Fruit fly (Drosophila melanogaster): ENCODE results near the gene CG42835.

Gene CG42835

dm6 chr3R:17403618-17404017 is 16.8 kb upstream of the CG42835 start, which contains the start of gene CG34280:
TSS of gene CG34280 (minus strand) at chr3R:17403718.
- no peak for TF ChIP-seq noc (tag; optimal IDR thresholded peaks at IDR 0.05)

dm6 chr3R:17404155-17404554 is 16.3 kb upstream of the CG42835 start:
- peak; percentile 48 for TF ChIP-seq noc (tag; optimal IDR thresholded peaks at IDR 0.05)

- no peak for TF ChIP-seq noc (tag; optimal IDR thresholded peaks at IDR 0.05)
Observed at dm6 chr3R:17405009-17405408, 15.4 kb upstream of the CG42835 start, which contains the start of gene CG42823. TSS of gene CG42823 (minus strand) at chr3R:17405109.

dm6 chr3R:17406411-17406810 is 14.0 kb upstream of the CG42835 start, which contains the start of the genes CG42824 and CG42798:
TSS of gene CG42824 (minus strand) at chr3R:17406511.
TSS of gene CG42798 (plus strand) at chr3R:17406678.
- TF ChIP-seq noc (tag; optimal IDR thresholded peaks at IDR 0.05) = no peak

dm6 chr3R:17407576-17407975 is 12.9 kb upstream of the CG42835 start, which contains the start of gene CG17283:
TSS of gene CG17283 (plus strand) at chr3R:17407876.
- no peak for TF ChIP-seq noc (tag; optimal IDR thresholded peaks at IDR 0.05)

dm6 chr3R:17409319-17409718 is 11.1 kb upstream of the CG42835 start, which contains the start of gene CG5860:
TSS of gene CG5860 (plus strand) at chr3R:17409619.
- TF ChIP-seq noc (tag; optimal IDR thresholded peaks at IDR 0.05) = no peak

- no peak for TF ChIP-seq noc (tag; optimal IDR thresholded peaks at IDR 0.05)
Observed at dm6 chr3R:17410808-17411207, 9.6 kb upstream of the CG42835 start, which contains the start of gene CG5863. TSS of gene CG5863 (plus strand) at chr3R:17411108.

dm6 chr3R:17412458-17413127 is 7.8 kb upstream of the CG42835 start, which contains the start of gene CG42821:
TSS of gene CG42821 (plus strand) at chr3R:17413077.
- no peak for TF ChIP-seq noc (tag; optimal IDR thresholded peaks at IDR 0.05)

- no peak for TF ChIP-seq noc (tag; optimal IDR thresholded peaks at IDR 0.05)
Observed at dm6 chr3R:17413601-17414000, 6.8 kb upstream of the CG42835 start, which contains the start of gene CG42822. TSS of gene CG42822 (plus strand) at chr3R:17413901.

dm6 chr3R:17415439-17415838 is 5.0 kb upstream of the CG42835 start, which contains the start of gene CG5866:
TSS of gene CG5866 (plus strand) at chr3R:17415739.
- no peak for TF ChIP-seq noc (tag; optimal IDR thresholded peaks at IDR 0.05)

dm6 chr3R:17417167-17417566 is 3.3 kb upstream of the CG42835 start, which contains the start of gene CG33333:
TSS of gene CG33333 (plus strand) at chr3R:17417467.
- TF ChIP-seq noc (tag; optimal IDR thresholded peaks at IDR 0.05) = no peak

- TF ChIP-seq noc (tag; optimal IDR thresholded peaks at IDR 0.05) = no peak
Observed at dm6 chr3R:17418459-17418858, 2.0 kb upstream of the CG42835 start, which contains the start of gene CG42834. TSS of gene CG42834 (plus strand) at chr3R:17418759.

dm6 chr3R:17422102-17422501 is 1.7 kb downstream of the CG42835 start, which contains the start of gene CG14332:
TSS of gene CG14332 (minus strand) at chr3R:17422202.
- no peak for TF ChIP-seq noc (tag; optimal IDR thresholded peaks at IDR 0.05)

dm6 chr3R:17425417-17425915 is 5.0 kb downstream of the CG42835 start, which contains the start of gene cysu:
TSS of gene cysu (plus strand) at chr3R:17425768.
- no peak for TF ChIP-seq noc (tag; optimal IDR thresholded peaks at IDR 0.05)

- TF ChIP-seq noc (tag; optimal IDR thresholded peaks at IDR 0.05) = no peak
Observed at dm6 chr3R:17426265-17426664, 5.8 kb downstream of the CG42835 start.

- no peak for TF ChIP-seq noc (tag; optimal IDR thresholded peaks at IDR 0.05)
Observed at dm6 chr3R:17430481-17430880, 10.0 kb downstream of the CG42835 start.

dm6 chr3R:17433117-17433516 is 12.7 kb downstream of the CG42835 start:
- no peak for TF ChIP-seq noc (tag; optimal IDR thresholded peaks at IDR 0.05)

Measured in whole organism, larva.